Fruit fly (Drosophila melanogaster): ENCODE measurements around the gene CG42570.

CG42570 gene

dm6 chr3L:15690711-15691591 is 26.7 kb upstream of the CG42570 start:
- TF ChIP-seq toe (GFP tag; optimal IDR thresholded peaks at IDR 0.05), result no peak
- TF ChIP-seq CG33017 (tag; optimal IDR thresholded peaks at IDR 0.05), result no peak
- no peak for TF ChIP-seq cic (GFP tag; optimal IDR thresholded peaks at IDR 0.05)
- TF ChIP-seq CG5204 (GFP tag; optimal IDR thresholded peaks at IDR 0.05), result no peak
- no peak for TF ChIP-seq CG7101 (tag; optimal IDR thresholded peaks at IDR 0.05)
- TF ChIP-seq kay (GFP tag; ENCODE audit: borderline replicate concordance), result no peak
- TF ChIP-seq Mnt (GFP tag; optimal IDR thresholded peaks at IDR 0.05), result no peak
- no peak for TF ChIP-seq Hr96 (GFP tag; optimal IDR thresholded peaks at IDR 0.05)
- no peak for TF ChIP-seq tj (GFP tag; optimal IDR thresholded peaks at IDR 0.05)
- no peak for TF ChIP-seq CG11617 (GFP tag; optimal IDR thresholded peaks at IDR 0.05)
- TF ChIP-seq Clk (GFP tag; optimal IDR thresholded peaks at IDR 0.05), result no peak
- TF ChIP-seq cnc (optimal IDR thresholded peaks at IDR 0.05), result no peak
- TF ChIP-seq CG12768 (GFP tag; optimal IDR thresholded peaks at IDR 0.05), result no peak

- TF ChIP-seq pad (GFP tag; optimal IDR thresholded peaks at IDR 0.05) (no peak), Mnt (GFP tag; optimal IDR thresholded peaks at IDR 0.05) (no peak), tj (GFP tag; optimal IDR thresholded peaks at IDR 0.05) (no peak), bab1 (GFP tag; optimal IDR thresholded peaks at IDR 0.05) (no peak), Hr96 (GFP tag; optimal IDR thresholded peaks at IDR 0.05) (no peak), ovo (GFP tag; optimal IDR thresholded peaks at IDR 0.05) (no peak), CG7101 (tag; optimal IDR thresholded peaks at IDR 0.05) (no peak), CG12768 (GFP tag; optimal IDR thresholded peaks at IDR 0.05) (no peak), Clk (GFP tag; optimal IDR thresholded peaks at IDR 0.05) (no peak), CG14711 (tag; optimal IDR thresholded peaks at IDR 0.05) (no peak), Crg-1 (GFP tag; optimal IDR thresholded peaks at IDR 0.05) (no peak), toe (GFP tag; optimal IDR thresholded peaks at IDR 0.05) (no peak), CG7045 (GFP tag; optimal IDR thresholded peaks at IDR 0.05) (no peak), CG5204 (GFP tag; optimal IDR thresholded peaks at IDR 0.05) (no peak), cic (GFP tag; optimal IDR thresholded peaks at IDR 0.05) (no peak), CG1620 (GFP tag; optimal IDR thresholded peaks at IDR 0.05) (no peak), CG11617 (GFP tag; optimal IDR thresholded peaks at IDR 0.05) (no peak), kay (GFP tag; ENCODE audit: borderline replicate concordance) (no peak), CG33017 (tag; optimal IDR thresholded peaks at IDR 0.05) (no peak), cnc (optimal IDR thresholded peaks at IDR 0.05) (no peak)
Observed at dm6 chr3L:15691968-15692367, 25.7 kb upstream of the CG42570 start, which contains the start of gene CG34451. Gene CG34451, minus strand, starts transcription at chr3L:15692068.

dm6 chr3L:15692388-15692787 is 25.2 kb upstream of the CG42570 start:
- TF ChIP-seq pad (GFP tag; optimal IDR thresholded peaks at IDR 0.05) (no peak), CG5204 (GFP tag; optimal IDR thresholded peaks at IDR 0.05) (no peak), Hr96 (GFP tag; optimal IDR thresholded peaks at IDR 0.05) (no peak), Mnt (GFP tag; optimal IDR thresholded peaks at IDR 0.05) (no peak), CG14711 (tag; optimal IDR thresholded peaks at IDR 0.05) (no peak), CG12768 (GFP tag; optimal IDR thresholded peaks at IDR 0.05) (no peak), cic (GFP tag; optimal IDR thresholded peaks at IDR 0.05) (no peak), CG11617 (GFP tag; optimal IDR thresholded peaks at IDR 0.05) (no peak), kay (GFP tag; ENCODE audit: borderline replicate concordance) (no peak), CG7045 (GFP tag; optimal IDR thresholded peaks at IDR 0.05) (no peak), Crg-1 (GFP tag; optimal IDR thresholded peaks at IDR 0.05) (no peak), CG7101 (tag; optimal IDR thresholded peaks at IDR 0.05) (no peak), bab1 (GFP tag; optimal IDR thresholded peaks at IDR 0.05) (no peak), CG1620 (GFP tag; optimal IDR thresholded peaks at IDR 0.05) (no peak), CG33017 (tag; optimal IDR thresholded peaks at IDR 0.05) (no peak), cnc (optimal IDR thresholded peaks at IDR 0.05) (no peak), ovo (GFP tag; optimal IDR thresholded peaks at IDR 0.05) (no peak)

- TF ChIP-seq CG7101 (tag; optimal IDR thresholded peaks at IDR 0.05), result no peak
- TF ChIP-seq tj (GFP tag; optimal IDR thresholded peaks at IDR 0.05), result no peak
- TF ChIP-seq CG12768 (GFP tag; optimal IDR thresholded peaks at IDR 0.05), result no peak
- no peak for TF ChIP-seq CG11617 (GFP tag; optimal IDR thresholded peaks at IDR 0.05)
- no peak for TF ChIP-seq toe (GFP tag; optimal IDR thresholded peaks at IDR 0.05)
- TF ChIP-seq pad (GFP tag; optimal IDR thresholded peaks at IDR 0.05), result no peak
- TF ChIP-seq CG1620 (GFP tag; optimal IDR thresholded peaks at IDR 0.05), result no peak
- no peak for TF ChIP-seq CG14711 (tag; optimal IDR thresholded peaks at IDR 0.05)
- TF ChIP-seq CG7045 (GFP tag; optimal IDR thresholded peaks at IDR 0.05), result no peak
- TF ChIP-seq Mnt (GFP tag; optimal IDR thresholded peaks at IDR 0.05), result no peak
- TF ChIP-seq cic (GFP tag; optimal IDR thresholded peaks at IDR 0.05), result no peak
- no peak for TF ChIP-seq CG5204 (GFP tag; optimal IDR thresholded peaks at IDR 0.05)
- no peak for TF ChIP-seq bab1 (GFP tag; optimal IDR thresholded peaks at IDR 0.05)
Observed at dm6 chr3L:15692794-15693532, 24.7 kb upstream of the CG42570 start.

dm6 chr3L:15694406-15694805 is 23.2 kb upstream of the CG42570 start:
- no peak for TF ChIP-seq CG33017 (tag; optimal IDR thresholded peaks at IDR 0.05)
- no peak for TF ChIP-seq CG5204 (GFP tag; optimal IDR thresholded peaks at IDR 0.05)
- TF ChIP-seq kay (GFP tag; ENCODE audit: borderline replicate concordance), result no peak
- TF ChIP-seq Mnt (GFP tag; optimal IDR thresholded peaks at IDR 0.05), result no peak
- peak; percentile 4 for TF ChIP-seq CG7101 (tag; optimal IDR thresholded peaks at IDR 0.05)
- no peak for TF ChIP-seq bab1 (GFP tag; optimal IDR thresholded peaks at IDR 0.05)
